Fruit fly (Drosophila melanogaster): ENCODE results near the gene CG42342.
A peak's percentile ranks its signal among the peaks of the same experiment; 100 is the strongest.

CG42342 gene

DNA sequence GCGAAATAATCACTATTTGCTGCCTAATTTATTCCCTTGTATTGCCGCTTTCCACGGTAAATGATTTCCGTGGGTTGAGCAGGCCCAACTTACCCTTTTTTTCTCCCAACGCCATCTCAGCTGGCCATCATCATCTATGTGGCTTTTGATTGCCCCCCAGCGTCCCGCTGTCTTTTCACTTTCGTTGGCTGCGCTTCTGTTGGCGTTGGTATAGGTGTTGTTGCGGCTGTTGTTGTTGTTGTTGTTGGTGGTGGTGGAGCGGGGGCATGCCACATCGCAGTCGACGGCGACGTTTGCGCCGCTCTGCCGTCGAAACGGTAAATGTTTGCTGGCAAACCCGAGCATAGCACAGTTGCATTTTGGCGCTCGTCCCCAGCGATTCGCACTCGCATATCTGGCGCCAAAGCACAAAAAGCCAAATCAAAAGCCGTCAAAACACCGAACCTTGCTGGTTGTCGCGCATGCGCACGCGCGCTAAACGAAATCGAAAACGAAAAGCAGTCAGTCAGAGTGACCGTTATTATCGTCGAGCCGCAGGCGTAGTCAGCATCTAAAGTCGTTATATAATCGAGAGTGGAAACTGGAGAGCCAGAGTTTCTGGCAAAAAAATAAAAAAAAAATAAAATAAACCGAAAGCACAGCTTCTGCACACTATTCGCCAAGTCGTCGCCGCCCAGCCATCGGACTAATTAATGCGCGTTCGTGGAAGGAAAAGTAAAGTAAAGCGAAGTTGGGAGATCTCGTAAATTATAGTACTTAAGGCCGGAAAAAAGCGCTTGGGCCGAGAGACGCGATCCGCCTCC, 91.7 kb downstream of the CG42342 start, which contains the start of gene CG14892:
CG14892 (plus strand) TSS at position 359 of the 803 bp plus-strand sequence.
- no peak for TF ChIP-seq CG13204 (GFP tag; optimal IDR thresholded peaks at IDR 0.05)
- TF ChIP-seq D1 (tag; optimal IDR thresholded peaks at IDR 0.05), result no peak
- peak; percentile 18; the same call in 1 of the 3 replicates for TF ChIP-seq CG4496 (GFP tag; IDR thresholded peaks at IDR 0.05)
- no peak for TF ChIP-seq fd96Ca (GFP tag; IDR thresholded peaks at IDR 0.05)

DNA sequence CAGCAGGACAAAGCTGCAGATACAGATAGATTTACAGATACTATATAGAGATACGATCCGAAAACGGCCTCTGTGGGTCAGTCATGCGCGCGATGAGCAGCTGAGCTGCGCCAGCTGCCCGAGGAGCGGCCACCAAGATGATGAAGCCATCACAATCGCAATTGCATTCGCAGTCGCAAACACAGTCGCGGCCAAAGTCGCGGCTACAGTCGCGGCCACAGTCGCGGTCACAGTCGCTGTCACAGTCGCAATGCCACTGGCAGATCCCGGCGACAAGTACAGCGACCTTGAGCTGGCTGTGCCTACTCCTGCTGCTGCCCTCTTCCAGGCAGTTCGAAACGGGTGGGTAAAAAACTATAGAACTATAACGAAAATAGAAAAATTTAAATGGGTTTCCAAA, 92.4 kb downstream of the CG42342 start:
- no peak for TF ChIP-seq EcR (GFP tag; optimal IDR thresholded peaks at IDR 0.05)
- no peak for TF ChIP-seq CG4496 (GFP tag; IDR thresholded peaks at IDR 0.05)
- no peak for TF ChIP-seq D1 (tag; optimal IDR thresholded peaks at IDR 0.05)
- peak; percentile 2 for TF ChIP-seq CG13204 (GFP tag; optimal IDR thresholded peaks at IDR 0.05)
- no peak for TF ChIP-seq Snoo (tag; optimal IDR thresholded peaks at IDR 0.05)

DNA sequence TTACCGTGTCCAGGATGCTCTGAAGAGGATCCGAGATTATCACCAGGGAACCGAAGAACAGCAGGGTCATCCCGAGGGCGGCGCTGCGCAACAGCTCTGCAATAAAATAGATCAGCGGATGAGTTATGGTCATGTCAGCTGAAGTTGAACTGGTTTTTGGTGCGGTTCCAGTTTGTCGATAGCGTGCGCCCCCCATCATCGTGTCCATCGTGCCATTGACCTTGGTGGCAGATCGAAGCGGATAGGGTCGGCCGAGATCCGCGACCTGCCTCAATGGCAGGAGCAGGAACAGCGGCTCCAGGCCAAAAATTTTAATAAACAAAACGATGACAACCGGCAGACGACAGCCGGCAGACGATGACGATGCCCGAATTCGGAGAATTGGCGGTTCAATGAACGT, 97.1 kb downstream of the CG42342 start:
- TF ChIP-seq EcR (GFP tag; optimal IDR thresholded peaks at IDR 0.05) (peak; percentile 94), CG12605 (GFP tag; IDR thresholded peaks at IDR 0.05) (no peak)

DNA sequence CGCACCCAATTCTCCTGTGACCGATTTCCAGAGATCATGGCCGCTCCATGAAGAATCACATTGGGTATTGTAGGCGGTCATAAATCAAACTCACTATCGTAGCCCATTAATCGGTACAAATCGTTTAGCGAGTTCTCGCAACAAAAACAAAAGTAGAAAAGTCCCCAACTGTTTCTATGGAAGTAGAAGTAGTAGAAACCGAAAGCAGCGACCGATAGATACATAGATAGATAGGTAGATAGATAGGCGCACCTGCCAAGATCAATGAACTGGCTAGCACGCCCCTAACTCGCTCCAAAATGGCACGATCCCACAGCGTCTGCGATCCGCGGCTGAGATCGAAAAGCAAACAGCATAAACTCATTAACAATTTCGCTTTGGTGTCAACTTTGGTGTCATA, 98.2 kb downstream of the CG42342 start:
- TF ChIP-seq Ets98B (GFP tag; IDR thresholded peaks at IDR 0.05) (no peak), CG12605 (GFP tag; IDR thresholded peaks at IDR 0.05) (no peak), CG14655 (GFP tag; optimal IDR thresholded peaks at IDR 0.05) (no peak), CG8301 (tag; optimal IDR thresholded peaks at IDR 0.05) (no peak), CG15710 (tag; optimal IDR thresholded peaks at IDR 0.05) (no peak), Pif1A (GFP tag; optimal IDR thresholded peaks at IDR 0.05) (no peak), fd96Ca (GFP tag; IDR thresholded peaks at IDR 0.05) (no peak)

DNA sequence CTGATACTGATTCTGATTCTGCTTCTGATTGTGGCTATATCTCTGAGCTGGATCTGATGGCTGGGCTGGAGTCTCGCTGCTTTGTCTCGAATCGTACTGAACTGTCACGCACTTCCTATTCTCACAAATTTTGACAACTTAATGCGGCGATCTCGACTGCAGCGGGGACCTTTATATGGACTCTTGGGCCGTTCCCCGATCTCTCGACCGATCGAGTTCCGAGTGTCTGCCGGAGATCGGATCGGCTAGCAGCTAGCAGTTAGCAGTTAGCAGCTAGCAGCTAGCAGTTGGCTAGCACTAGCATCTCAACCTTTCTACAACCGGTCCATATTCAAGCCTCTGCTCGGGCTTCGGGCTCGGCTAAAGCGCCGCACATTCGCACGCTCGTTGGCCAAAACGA, 102.1 kb downstream of the CG42342 start, which contains the start of gene CG10345:
CG10345 (minus strand) TSS at position 147 of the 400 bp plus-strand sequence.
- TF ChIP-seq CG13204 (GFP tag; optimal IDR thresholded peaks at IDR 0.05) (no peak), CG14655 (GFP tag; optimal IDR thresholded peaks at IDR 0.05) (no peak), CG34367 (tag; optimal IDR thresholded peaks at IDR 0.05) (no peak), rn (GFP tag; IDR thresholded peaks at IDR 0.05) (no peak), CG12605 (GFP tag; IDR thresholded peaks at IDR 0.05) (no peak), Snoo (tag; optimal IDR thresholded peaks at IDR 0.05) (no peak), CG4496 (GFP tag; IDR thresholded peaks at IDR 0.05) (no peak; the same call in 2 of the 3 replicates), Pif1A (GFP tag; optimal IDR thresholded peaks at IDR 0.05) (no peak), Pif1B (GFP tag; optimal IDR thresholded peaks at IDR 0.05) (no peak), CG8159 (tag; optimal IDR thresholded peaks at IDR 0.05) (no peak), fd96Ca (GFP tag; IDR thresholded peaks at IDR 0.05) (no peak), gl (tag; optimal IDR thresholded peaks at IDR 0.05) (no peak), CG32121 (GFP tag; IDR thresholded peaks at IDR 0.05) (no peak), CG15710 (tag; optimal IDR thresholded peaks at IDR 0.05) (no peak), CG9948 (tag; optimal IDR thresholded peaks at IDR 0.05) (no peak), EcR (GFP tag; optimal IDR thresholded peaks at IDR 0.05) (no peak), CG17806 (tag; optimal IDR thresholded peaks at IDR 0.05) (no peak), D1 (tag; optimal IDR thresholded peaks at IDR 0.05) (no peak), CG10348 (GFP tag; IDR thresholded peaks at IDR 0.05) (no peak)

DNA sequence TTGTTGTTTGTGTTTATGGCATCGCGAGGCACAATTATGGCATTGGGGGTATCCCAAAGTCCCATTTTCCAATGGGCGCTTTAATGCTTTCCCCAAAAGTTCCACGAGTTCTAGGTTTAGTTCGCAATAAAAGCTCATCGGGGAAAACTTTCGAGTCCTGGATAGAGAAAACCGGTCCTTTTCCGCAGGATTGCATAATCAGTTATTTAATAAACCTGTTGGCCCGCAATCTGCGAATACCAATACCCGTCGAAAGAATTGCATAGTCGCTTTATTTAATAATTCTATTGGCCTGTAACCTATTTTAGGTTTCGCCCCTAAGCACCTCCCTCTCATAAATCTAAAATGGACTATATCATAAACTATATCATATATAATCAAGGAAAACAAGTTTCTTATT, 103.4 kb downstream of the CG42342 start:
- TF ChIP-seq CG12605 (GFP tag; IDR thresholded peaks at IDR 0.05) (no peak), rn (GFP tag; IDR thresholded peaks at IDR 0.05) (no peak), D1 (tag; optimal IDR thresholded peaks at IDR 0.05) (no peak), CG32121 (GFP tag; IDR thresholded peaks at IDR 0.05) (no peak), CG8301 (tag; optimal IDR thresholded peaks at IDR 0.05) (no peak)

DNA sequence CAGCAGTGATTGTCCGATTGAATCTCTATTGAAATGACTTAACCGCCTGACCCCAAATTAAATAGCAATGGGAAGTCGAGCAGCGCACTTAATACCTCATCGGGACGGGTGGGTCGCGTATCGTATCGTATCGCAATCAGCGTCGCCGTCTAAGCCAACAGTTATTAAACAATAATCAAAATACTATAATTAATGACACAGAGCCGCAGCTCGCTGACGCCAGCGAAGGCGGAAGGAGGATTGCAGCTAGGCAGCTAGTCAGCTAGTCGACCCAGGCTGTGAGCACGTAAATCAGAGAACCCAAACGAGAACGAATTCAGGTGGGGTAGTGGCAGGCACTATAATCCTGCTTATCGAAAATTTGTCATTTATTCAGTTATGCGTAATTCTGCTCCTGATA, 106.3 kb downstream of the CG42342 start, which contains the start of gene NPF:
NPF (plus strand) TSS at position 301 of the 400 bp plus-strand sequence.
- TF ChIP-seq CG8159 (tag; optimal IDR thresholded peaks at IDR 0.05) (no peak), CG17806 (tag; optimal IDR thresholded peaks at IDR 0.05) (no peak), Ets98B (GFP tag; IDR thresholded peaks at IDR 0.05) (no peak), CG34367 (tag; optimal IDR thresholded peaks at IDR 0.05) (no peak), EcR (GFP tag; optimal IDR thresholded peaks at IDR 0.05) (no peak), fd96Ca (GFP tag; IDR thresholded peaks at IDR 0.05) (no peak), D1 (tag; optimal IDR thresholded peaks at IDR 0.05) (no peak), gl (tag; optimal IDR thresholded peaks at IDR 0.05) (no peak), Pif1A (GFP tag; optimal IDR thresholded peaks at IDR 0.05) (no peak), CG14655 (GFP tag; optimal IDR thresholded peaks at IDR 0.05) (no peak), CG4496 (GFP tag; IDR thresholded peaks at IDR 0.05) (no peak), CG12605 (GFP tag; IDR thresholded peaks at IDR 0.05) (no peak), CG8301 (tag; optimal IDR thresholded peaks at IDR 0.05) (no peak), CG9948 (tag; optimal IDR thresholded peaks at IDR 0.05) (no peak), CG32121 (GFP tag; IDR thresholded peaks at IDR 0.05) (no peak), rn (GFP tag; IDR thresholded peaks at IDR 0.05) (no peak), CG15710 (tag; optimal IDR thresholded peaks at IDR 0.05) (no peak), CG13204 (GFP tag; optimal IDR thresholded peaks at IDR 0.05) (no peak), CG10348 (GFP tag; IDR thresholded peaks at IDR 0.05) (no peak), Snoo (tag; optimal IDR thresholded peaks at IDR 0.05) (no peak)

Data from whole organism, pupa.